Fruit fly (Drosophila melanogaster) whole organism, embryonic: Measurements from ENCODE around the gene CG13716.
A peak's percentile ranks its signal among the peaks of the same experiment; 100 is the strongest.

ENCODE experiments used
- ATbp ChIP-seq: fragments of 200-800 bp; sonication (Bioruptor generic); optimal IDR thresholded peaks from 2 replicates; lab custom pipeline; 2017; ENCODE audit warnings: missing biosample characterization, mild to moderate bottlenecking, missing genetic modification characterization, missing genetic modification reagents
- Adf1 ChIP-seq: fragments of 200-800 bp; sonication (Bioruptor generic); IDR thresholded peaks from 2 replicates; pipeline ENCODE4 v1.3.6; 2022; ENCODE audit warnings: missing biosample characterization, missing genetic modification characterization
- Awh ChIP-seq: fragments of 200-800 bp; sonication (Bioruptor generic); IDR thresholded peaks from 2 replicates; pipeline ENCODE4, ENCODE4 v1.3.6; 2022; ENCODE audit warnings: missing biosample characterization, missing genetic modification characterization
- CG10267 ChIP-seq: fragments of 200-800 bp; sonication (Bioruptor generic); optimal IDR thresholded peaks from 2 replicates; lab custom pipeline; 2018; ENCODE audit warnings: missing biosample characterization, mild to moderate bottlenecking, missing genetic modification characterization, moderate library complexity
- CG10959 ChIP-seq: fragments of 200-800 bp; sonication (Bioruptor generic); IDR thresholded peaks from 2 replicates; pipeline ENCODE4 v1.3.6; 2022; ENCODE audit warnings: missing biosample characterization, missing genetic modification characterization
- CG10979 ChIP-seq: fragments of 200-800 bp; sonication (Bioruptor generic); optimal IDR thresholded peaks from 2 replicates; lab custom pipeline; 2018; ENCODE audit warnings: missing biosample characterization, mild to moderate bottlenecking, missing genetic modification characterization, moderate library complexity
- CG11723 ChIP-seq: fragments of 200-800 bp; sonication (Bioruptor generic); optimal IDR thresholded peaks from 2 replicates; lab custom pipeline; 2017; ENCODE audit warnings: missing biosample characterization, mild to moderate bottlenecking, missing genetic modification characterization
- CG13424 ChIP-seq: fragments of 200-800 bp; sonication (Bioruptor generic); optimal IDR thresholded peaks from 2 replicates; lab custom pipeline; 2019; ENCODE audit warnings: missing biosample characterization, mild to moderate bottlenecking, missing genetic modification characterization, moderate library complexity
- CG13894 ChIP-seq: fragments of 200-800 bp; sonication (Bioruptor generic); optimal IDR thresholded peaks from 3 replicates; lab custom pipeline; 2018; ENCODE audit warnings: missing biosample characterization, mild to moderate bottlenecking, missing genetic modification characterization, moderate library complexity
- CG14710 ChIP-seq: fragments of 200-800 bp; sonication (Bioruptor generic); optimal IDR thresholded peaks from 3 replicates; lab custom pipeline; 2019; ENCODE audit warnings: missing biosample characterization, mild to moderate bottlenecking, missing genetic modification characterization, moderate library complexity
- CG1529 ChIP-seq: fragments of 200-800 bp; sonication (Bioruptor generic); optimal IDR thresholded peaks from 3 replicates; lab custom pipeline; 2018; ENCODE audit warnings: missing biosample characterization, missing genetic modification characterization
- CG17361 ChIP-seq: fragments of 200-800 bp; sonication (Bioruptor generic); IDR thresholded peaks from 3 replicates; pipeline ENCODE4 v1.3.6; 2022; ENCODE audit warnings: missing biosample characterization, missing genetic modification characterization
- CG17385 ChIP-seq: fragments of 200-800 bp; sonication (Bioruptor generic); optimal IDR thresholded peaks from 3 replicates; lab custom pipeline; 2018; ENCODE audit warnings: missing biosample characterization, mild to moderate bottlenecking, missing genetic modification characterization
- CG17829 ChIP-seq: fragments of 200-800 bp; optimal IDR thresholded peaks from 2 replicates; lab custom pipeline; 2019; ENCODE audit warnings: missing biosample characterization, mild to moderate bottlenecking, missing genetic modification characterization, moderate library complexity
- CG18619 ChIP-seq: fragments of 200-800 bp; sonication (Bioruptor generic); optimal IDR thresholded peaks from 3 replicates; lab custom pipeline; 2017; ENCODE audit warnings: missing biosample characterization, mild to moderate bottlenecking, missing genetic modification characterization
- CG2712 ChIP-seq: fragments of 200-800 bp; optimal IDR thresholded peaks from 3 replicates; lab custom pipeline; 2019; ENCODE audit warnings: missing biosample characterization, mild to moderate bottlenecking, missing genetic modification characterization, moderate library complexity
- CG30403 ChIP-seq: fragments of 200-800 bp; sonication (Bioruptor generic); optimal IDR thresholded peaks from 3 replicates; lab custom pipeline; 2016; ENCODE audit warnings: missing biosample characterization, missing genetic modification characterization
- CG4730 ChIP-seq: fragments of 200-800 bp; sonication (Bioruptor generic); IDR thresholded peaks from 2 replicates; pipeline ENCODE4 v1.3.6; 2022; ENCODE audit warnings: missing biosample characterization, missing genetic modification characterization
- CG7357 ChIP-seq: fragments of 200-800 bp; sonication (Bioruptor generic); IDR thresholded peaks from 3 replicates; pipeline ENCODE4 v1.3.6; 2022; ENCODE audit warnings: missing biosample characterization, missing genetic modification characterization
- CG8388 ChIP-seq: fragments of 200-800 bp; sonication (Bioruptor generic); optimal IDR thresholded peaks from 2 replicates; lab custom pipeline; 2019; ENCODE audit warnings: missing biosample characterization, mild to moderate bottlenecking, missing genetic modification characterization, moderate library complexity
- CG8765 ChIP-seq: fragments of 200-800 bp; sonication (Bioruptor generic); IDR thresholded peaks from 2 replicates; pipeline ENCODE4 v1.3.6; 2022; ENCODE audit warnings: missing biosample characterization, missing genetic modification characterization
- Dp ChIP-seq: fragments of 200-800 bp; sonication (Bioruptor generic); optimal IDR thresholded peaks from 2 replicates; lab custom pipeline; 2018; ENCODE audit warnings: missing biosample characterization, mild to moderate bottlenecking, missing genetic modification characterization, moderate library complexity
- E2f1 ChIP-seq: fragments of 200-800 bp; sonication (Bioruptor generic); IDR thresholded peaks from 2 replicates; pipeline ENCODE4 v1.3.6; 2022; ENCODE audit warnings: missing biosample characterization, missing genetic modification characterization
- HLH4C ChIP-seq: fragments of 200-800 bp; sonication (Bioruptor generic); IDR thresholded peaks from 3 replicates; pipeline ENCODE4 v1.3.6; 2022; ENCODE audit warnings: missing biosample characterization, missing genetic modification characterization; ENCODE audit not compliant: partially characterized antibody
- Hr51 ChIP-seq, 2 experiments: fragments of 200-800 bp; sonication (Bioruptor generic); optimal IDR thresholded peaks; 2 replicates in 1 of 2; 3 replicates in 1 of 2; lab custom pipeline; 2016 to 2018; ENCODE audit warnings: missing biosample characterization in 2 of 2, missing genetic modification characterization in 2 of 2, mild to moderate bottlenecking in 1 of 2, moderate library complexity in 1 of 2
- Med ChIP-seq: fragments of 200-800 bp; sonication (Bioruptor generic); peaks from one replicate; lab custom pipeline; 2016; ENCODE audit warnings: missing biosample characterization, missing genetic modification characterization, mild to moderate bottlenecking, inconsistent platforms, moderate library complexity
- Spps ChIP-seq: fragments of 200-800 bp; sonication (Bioruptor generic); optimal IDR thresholded peaks from 2 replicates; lab custom pipeline; 2018; ENCODE audit warnings: missing biosample characterization, mild to moderate bottlenecking, missing genetic modification characterization
- Trl ChIP-seq, 3 experiments: fragments of >200 bp in 2 of 3; fragments of 200-800 bp in 1 of 3; sonication (Bioruptor generic) in 1 of 3; optimal IDR thresholded peaks; 2 replicates in 1 of 3; 3 replicates in 2 of 3; lab custom pipeline; 2016 to 2017; ENCODE audit warnings: missing biosample characterization in 1 of 3, missing genetic modification characterization in 1 of 3
- ara ChIP-seq: fragments of 200-800 bp; sonication (Bioruptor generic); IDR thresholded peaks from 2 replicates; pipeline ENCODE4 v1.3.6; 2022; ENCODE audit warnings: missing biosample characterization, missing genetic modification characterization
- chif ChIP-seq, 2 experiments: fragments of 200-800 bp; sonication (Bioruptor generic); optimal IDR thresholded peaks; 3 replicates each; lab custom pipeline; 2016; ENCODE audit warnings: missing biosample characterization in 2 of 2, missing genetic modification characterization in 2 of 2
- ci ChIP-seq: fragments of 200-800 bp; sonication (Bioruptor generic); IDR thresholded peaks from 3 replicates; pipeline ENCODE4 v1.3.6; 2022; ENCODE audit warnings: missing biosample characterization, missing genetic modification characterization
- dmrt11E ChIP-seq: fragments of 200-800 bp; sonication (Bioruptor generic); optimal IDR thresholded peaks from 3 replicates; lab custom pipeline; 2018; ENCODE audit warnings: missing biosample characterization, mild to moderate bottlenecking, missing genetic modification characterization, moderate library complexity
- eve ChIP-seq, 2 experiments: fragments of >200 bp; optimal IDR thresholded peaks; 2 replicates each; lab custom pipeline; 2017; ENCODE audit warnings: missing biosample characterization in 2 of 2, missing genetic modification characterization in 2 of 2
- fd64A ChIP-seq: fragments of 200-800 bp; sonication (Bioruptor generic); optimal IDR thresholded peaks from 3 replicates; lab custom pipeline; 2018; ENCODE audit warnings: missing biosample characterization, mild to moderate bottlenecking, missing genetic modification characterization
- fd96Cb ChIP-seq: fragments of 200-800 bp; sonication (Bioruptor generic); optimal IDR thresholded peaks from 2 replicates; lab custom pipeline; 2018; ENCODE audit warnings: missing biosample characterization, mild to moderate bottlenecking, missing genetic modification characterization, moderate library complexity
- gce ChIP-seq: fragments of 200-800 bp; sonication (Bioruptor generic); IDR thresholded peaks from 3 replicates; pipeline ENCODE4 v1.3.6; 2022; ENCODE audit warnings: missing biosample characterization, missing genetic modification characterization
- ind ChIP-seq: fragments of 200-800 bp; sonication (Bioruptor generic); optimal IDR thresholded peaks from 3 replicates; lab custom pipeline; 2016; ENCODE audit warnings: missing biosample characterization, missing genetic modification characterization
- insv ChIP-seq, 2 experiments: fragments of 200-800 bp; sonication (Bioruptor generic); optimal IDR thresholded peaks; 3 replicates each; lab custom pipeline; 2016 to 2018; ENCODE audit warnings: missing biosample characterization in 2 of 2, missing genetic modification characterization in 2 of 2
- jing ChIP-seq: fragments of 200-800 bp; sonication (Bioruptor generic); optimal IDR thresholded peaks from 2 replicates; lab custom pipeline; 2018; ENCODE audit warnings: missing biosample characterization, mild to moderate bottlenecking, missing genetic modification characterization
- knrl ChIP-seq: fragments of 200-800 bp; sonication (Bioruptor generic); IDR thresholded peaks from 3 replicates; pipeline ENCODE4 v1.3.6; 2022; ENCODE audit warnings: missing biosample characterization, missing genetic modification characterization; ENCODE audit not compliant: partially characterized antibody
- lilli ChIP-seq: fragments of 200-800 bp; sonication (Bioruptor generic); optimal IDR thresholded peaks from 3 replicates; lab custom pipeline; 2016; ENCODE audit warnings: missing biosample characterization, missing genetic modification characterization
- otp ChIP-seq: fragments of 200-800 bp; sonication (Bioruptor generic); IDR thresholded peaks from 3 replicates; pipeline ENCODE4, ENCODE4 v1.3.6; 2022; ENCODE audit warnings: missing biosample characterization, missing genetic modification characterization
- row ChIP-seq: fragments of 200-800 bp; sonication (Bioruptor generic); IDR thresholded peaks from 3 replicates; pipeline ENCODE4 v1.3.6; 2022; ENCODE audit warnings: missing biosample characterization, missing genetic modification characterization
- sd ChIP-seq: fragments of 200-800 bp; sonication (Bioruptor generic); optimal IDR thresholded peaks from 3 replicates; lab custom pipeline; 2018; ENCODE audit warnings: missing biosample characterization, mild to moderate bottlenecking, missing genetic modification characterization, moderate library complexity
- sqz ChIP-seq: fragments of 200-800 bp; sonication (Bioruptor generic); optimal IDR thresholded peaks from 3 replicates; lab custom pipeline; 2018; ENCODE audit warnings: missing biosample characterization, mild to moderate bottlenecking, missing genetic modification characterization
- trh ChIP-seq: fragments of 200-800 bp; sonication (Bioruptor generic); optimal IDR thresholded peaks from 2 replicates; lab custom pipeline; 2016; ENCODE audit warnings: missing biosample characterization, missing genetic modification characterization
- z ChIP-seq: fragments of 200-800 bp; sonication (Bioruptor generic); IDR thresholded peaks from 3 replicates; pipeline ENCODE4 v1.3.6; 2022; ENCODE audit warnings: missing biosample characterization, missing genetic modification characterization
- zen2 ChIP-seq: fragments of 200-800 bp; sonication (Bioruptor generic); IDR thresholded peaks from 3 replicates; pipeline ENCODE4 v1.3.6; 2022; ENCODE audit warnings: missing biosample characterization, missing genetic modification characterization; ENCODE audit not compliant: partially characterized antibody

CG13716 gene

DNA sequence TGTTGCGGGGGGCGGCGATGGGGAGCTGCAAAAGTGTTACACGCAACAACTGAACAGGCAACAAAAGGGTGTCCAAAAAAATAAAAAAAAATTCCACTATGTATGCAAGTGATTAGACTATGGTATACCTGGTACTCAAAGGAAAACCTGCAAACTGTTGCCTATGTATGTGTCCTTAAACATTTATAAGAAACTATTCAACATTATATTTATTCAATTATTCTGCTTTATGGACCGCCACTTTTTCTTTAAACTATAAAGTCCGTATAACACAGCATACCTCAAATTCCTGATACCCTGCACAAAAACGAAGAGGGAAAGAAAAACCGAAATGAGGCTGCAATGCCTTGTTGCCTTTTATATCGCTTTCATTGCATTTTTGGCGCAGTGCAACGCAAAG, 26.9 kb downstream of the CG13716 start (continued):
- TF ChIP-seq CG8388 (GFP tag; lab: Kevin White, UChicago) = peak; percentile 45
- TF ChIP-seq zen2 (GFP tag; lab: Robert Waterston, UW) = no peak
- peak; percentile 24 for TF ChIP-seq Spps (tag; lab: Kevin White, UChicago)
- TF ChIP-seq gce = 0 out of 3 replicates have a peak, but pooled peaks have one; percentile 45
- TF ChIP-seq CG10959 (GFP tag; lab: Robert Waterston, UW) = peak; percentile 73
- peak; percentile 61; the same call in 2 of the 3 replicates for TF ChIP-seq ci (GFP tag; lab: Robert Waterston, UW)
- peak; percentile 57 for TF ChIP-seq ind (GFP tag; lab: Kevin White, UChicago)
- peak; percentile 74 for TF ChIP-seq CG4730
- TF ChIP-seq sd (tag; lab: Kevin White, UChicago) = peak; percentile 6
- no peak for TF ChIP-seq CG13894 (tag; lab: Kevin White, UChicago)
- peak; percentile 7 for TF ChIP-seq lilli (GFP tag; lab: Kevin White, UChicago)
- peak; percentile 46; the same call in 1 of the 3 replicates for TF ChIP-seq otp (GFP tag; lab: Robert Waterston, UW)
- TF ChIP-seq fd64A (GFP tag; lab: Kevin White, UChicago) = peak; percentile 42
- TF ChIP-seq CG17385 = no peak
- peak; percentile 78 for TF ChIP-seq CG10979 (tag; lab: Kevin White, UChicago)
- peak in 1 of 2 experiments; percentile 58 for TF ChIP-seq chif (GFP tag; optimal IDR thresholded peaks at IDR 0.05; lab: Kevin White, UChicago)
- peak; percentile 58; the same call in 1 of the 2 replicates for TF ChIP-seq CG8765
- peak; percentile 9 for TF ChIP-seq sqz (GFP tag; lab: Kevin White, UChicago)
- no peak for TF ChIP-seq jing (GFP tag; lab: Kevin White, UChicago)
- peak; percentile 10 for TF ChIP-seq ATbp
- peak; percentile 45; the same call in 1 of the 3 replicates for TF ChIP-seq row (GFP tag; lab: Robert Waterston, UW)
- TF ChIP-seq Hr51 (GFP tag; optimal IDR thresholded peaks at IDR 0.05; lab: Kevin White, UChicago) = peak in 1 of 2 experiments; percentile 36
- TF ChIP-seq CG17361 (GFP tag; lab: Robert Waterston, UW) = peak; percentile 45; the same call in 2 of the 3 replicates
- no peak for TF ChIP-seq trh (GFP tag; lab: Kevin White, UChicago)
- TF ChIP-seq CG11723 (GFP tag; lab: Kevin White, UChicago) = no peak
- TF ChIP-seq Dp (GFP tag; lab: Kevin White, UChicago) = no peak

DNA sequence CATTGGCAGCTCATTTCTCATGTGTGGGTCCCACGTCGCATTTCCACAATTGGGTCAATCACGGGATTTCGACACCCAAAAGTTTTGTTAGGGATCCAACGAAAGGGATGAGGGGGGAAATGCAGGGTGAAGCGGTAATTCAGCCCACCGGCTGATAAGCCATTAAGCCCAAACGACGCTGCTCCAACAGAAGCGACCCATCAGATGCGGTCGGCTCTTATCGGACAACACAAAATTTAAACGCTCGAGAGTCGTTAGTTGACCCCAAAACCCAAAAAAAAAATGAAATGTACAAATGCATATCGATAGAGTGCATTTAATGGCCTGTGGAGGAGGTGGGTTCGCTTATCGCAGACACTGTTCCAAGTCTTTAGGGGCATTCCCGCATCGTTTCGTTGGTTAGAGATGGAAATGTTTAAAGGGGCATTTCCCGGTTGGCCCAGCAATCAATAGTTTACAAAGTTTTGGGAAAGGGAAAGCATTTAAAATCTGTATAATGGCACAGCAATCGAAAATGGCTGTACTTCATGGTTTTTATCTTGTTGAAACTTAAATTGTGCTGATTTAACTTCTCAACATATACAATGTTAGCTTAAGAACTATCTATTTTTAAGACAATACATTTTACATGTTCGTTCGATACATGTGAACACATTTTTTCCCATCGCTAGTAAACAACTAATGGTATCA, 27.7 kb downstream of the CG13716 start:
- TF ChIP-seq Med (GFP tag; lab: Kevin White, UChicago) (peak; percentile 62), CG7357 (GFP tag; lab: Robert Waterston, UW) (no peak), dmrt11E (tag; lab: Kevin White, UChicago) (peak; percentile 34), CG30403 (no peak), CG10979 (tag; lab: Kevin White, UChicago) (peak; percentile 47), z (GFP tag; lab: Robert Waterston, UW) (0 out of 3 replicates have a peak, but pooled peaks have one; percentile 35), fd96Cb (tag; lab: Kevin White, UChicago) (peak; percentile 32), ara (no peak), knrl (GFP tag; lab: Robert Waterston, UW) (peak; percentile 50; the same call in 2 of the 3 replicates), CG13424 (tag; lab: Kevin White, UChicago) (peak; percentile 48), CG14710 (peak; percentile 33), Trl (optimal IDR thresholded peaks at IDR 0.05; lab: Kevin White, UChicago) (no peak), Trl (GFP tag; optimal IDR thresholded peaks at IDR 0.05; lab: Kevin White, UChicago) (no peak), CG1529 (peak; percentile 21), eve (GFP tag; optimal IDR thresholded peaks at IDR 0.05; lab: Kevin White, UChicago) (peak in 1 of 2 experiments; percentile 80), CG18619 (GFP tag; lab: Kevin White, UChicago) (no peak), E2f1 (GFP tag; lab: Robert Waterston, UW) (no peak), Adf1 (GFP tag; lab: Robert Waterston, UW) (no peak), CG2712 (tag; lab: Kevin White, UChicago) (peak; percentile 47), HLH4C (GFP tag; lab: Robert Waterston, UW) (no peak), CG17829 (tag; lab: Kevin White, UChicago) (peak; percentile 10), Awh (0 out of 2 replicates have a peak, but pooled peaks have one; percentile 14), CG10267 (no peak), insv (GFP tag; optimal IDR thresholded peaks at IDR 0.05; lab: Kevin White, UChicago) (no peak)
